Fruit fly (Drosophila melanogaster): ENCODE measurements around the gene Pis.

DNA sequence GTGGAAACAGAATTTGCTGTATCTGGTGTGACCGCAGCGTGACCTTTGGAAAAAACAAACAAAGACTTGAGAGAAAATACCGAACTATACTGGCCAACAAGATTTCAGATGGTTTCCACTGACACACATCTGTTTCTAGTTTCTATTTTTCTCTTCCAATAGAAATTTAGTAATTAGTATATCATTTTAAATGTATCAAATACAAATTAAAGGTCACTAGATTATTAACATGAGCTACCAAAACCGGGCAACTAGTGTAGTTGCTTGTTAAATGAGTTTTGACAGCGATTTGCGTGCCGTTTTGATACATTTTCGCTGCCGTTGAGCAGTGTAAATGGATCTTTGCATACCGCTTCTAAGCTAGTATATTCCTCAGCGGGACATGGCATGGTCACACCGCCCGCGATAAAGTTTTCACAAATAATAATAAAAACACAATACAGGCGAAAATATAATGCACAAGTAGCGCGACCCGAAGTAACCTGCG is at the start of gene Pis, which contains the start of gene Hap40:
- TF ChIP-seq CTCF (optimal IDR thresholded peaks at IDR 0.05) = no peak
- no peak for TF ChIP-seq CG8478 (optimal IDR thresholded peaks at IDR 0.05)

Measured in S2 (cell line).